Worm (Caenorhabditis elegans): ENCODE data around the gene K08B12.1.
A peak's percentile ranks its signal among the peaks of the same experiment; 100 is the strongest.

Gene K08B12.1

DNA sequence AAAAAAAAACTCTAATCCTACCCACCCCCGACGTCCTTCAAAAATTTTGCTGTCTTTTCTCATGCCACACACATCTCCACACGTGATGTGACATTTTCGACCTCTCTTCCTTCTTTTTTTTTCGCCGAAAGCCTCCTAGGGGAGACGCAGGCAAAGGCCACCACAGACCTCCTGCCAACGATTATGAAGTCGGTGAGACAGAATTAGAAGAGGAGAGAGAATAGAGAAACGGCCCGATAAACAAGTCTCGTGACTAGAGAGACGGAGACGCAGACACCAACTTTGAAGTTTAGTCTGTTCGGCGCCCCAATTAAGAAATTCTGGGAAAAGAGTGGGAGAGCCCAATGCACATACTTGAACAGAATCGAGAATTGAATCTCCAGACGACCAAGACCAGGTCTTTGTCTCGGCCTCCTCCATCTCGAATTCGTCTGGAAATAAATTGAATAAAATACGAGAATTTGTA, 34.6 kb upstream of the K08B12.1 start (continued):
- TF ChIP-seq B0336.3 (GFP tag; IDR thresholded peaks at IDR 0.05) (peak; percentile 94), ceh-27 (GFP tag; optimal IDR thresholded peaks at IDR 0.05) (peak; percentile 87), nfyb-1 (GFP tag; IDR thresholded peaks at IDR 0.05) (peak; percentile 93), egrh-3 (GFP tag; IDR thresholded peaks at IDR 0.05) (peak; percentile 45; the same call in 1 of the 2 replicates), Y67H2A.10 (GFP tag; conservative IDR thresholded peaks at IDR 0.05) (no peak), mel-28 (tag; optimal IDR thresholded peaks at IDR 0.05; ENCODE audit: borderline replicate concordance) (peak; percentile 19), rpc-1 (optimal IDR thresholded peaks at IDR 0.05) (no peak), rpc-1 (tag; optimal IDR thresholded peaks at IDR 0.05) (no peak), attf-5 (GFP tag; optimal IDR thresholded peaks at IDR 0.05) (peak; percentile 83), tbx-9 (tag; optimal IDR thresholded peaks at IDR 0.05; ENCODE audit: borderline replicate concordance) (no peak), aptf-3 (GFP tag; IDR thresholded peaks at IDR 0.05) (no peak), mxl-1 (tag; optimal IDR thresholded peaks at IDR 0.05) (no peak), mes-4 (tag; optimal IDR thresholded peaks at IDR 0.05) (no peak), Y56A3A.18 (GFP tag; IDR thresholded peaks at IDR 0.05) (peak; percentile 57), K12H6.12 (tag; optimal IDR thresholded peaks at IDR 0.05) (peak; percentile 96), hmg-20 (GFP tag; IDR thresholded peaks at IDR 0.05) (peak; percentile 58; the same call in 1 of the 2 replicates), F55B11.4 (tag; optimal IDR thresholded peaks at IDR 0.05; ENCODE audit: borderline replicate concordance, insufficient read depth) (no peak), cebp-1 (GFP tag; IDR thresholded peaks at IDR 0.05) (peak; percentile 79), cebp-1 (tag; optimal IDR thresholded peaks at IDR 0.05) (peak; percentile 94), nhr-90 (tag; optimal IDR thresholded peaks at IDR 0.05) (peak; percentile 83), repo-1 (tag; optimal IDR thresholded peaks at IDR 0.05) (peak; percentile 77), F33H1.4 (GFP tag; IDR thresholded peaks at IDR 0.05) (no peak), ceh-91 (GFP tag; IDR thresholded peaks at IDR 0.05) (no peak), hmg-1.2 (GFP tag; IDR thresholded peaks at IDR 0.05) (peak; percentile 82), ZK185.1 (tag; optimal IDR thresholded peaks at IDR 0.05; ENCODE audit: poor library complexity, severe bottlenecking) (peak; percentile 80), lin-54 (GFP tag; optimal IDR thresholded peaks at IDR 0.05) (peak; percentile 79), sptf-2 (GFP tag; optimal IDR thresholded peaks at IDR 0.05) (no peak), snpc-1.3 (tag; optimal IDR thresholded peaks at IDR 0.05; ENCODE audit: insufficient read depth) (no peak), bed-2 (GFP tag; IDR thresholded peaks at IDR 0.05) (no peak), him-1 (tag; optimal IDR thresholded peaks at IDR 0.05) (no peak), C17E4.6 (GFP tag; IDR thresholded peaks at IDR 0.05) (peak; percentile 65), lin-40 (tag; optimal IDR thresholded peaks at IDR 0.05) (peak; percentile 92), lsl-1 (GFP tag; optimal IDR thresholded peaks at IDR 0.05) (no peak), rcor-1 (GFP tag; IDR thresholded peaks at IDR 0.05) (peak; percentile 74), snpc-3.4 (tag; optimal IDR thresholded peaks at IDR 0.05) (no peak), egl-44 (GFP tag; IDR thresholded peaks at IDR 0.05) (peak; percentile 83), dpff-1 (tag; optimal IDR thresholded peaks at IDR 0.05) (no peak), ceh-58 (GFP tag; IDR thresholded peaks at IDR 0.05) (no peak), nfya-1 (tag; optimal IDR thresholded peaks at IDR 0.05; ENCODE audit: borderline replicate concordance, insufficient read depth) (no peak), attf-3 (GFP tag; conservative IDR thresholded peaks at IDR 0.05) (no peak), attf-6 (GFP tag; IDR thresholded peaks at IDR 0.05) (no peak), Y95B8A.8 (GFP tag; IDR thresholded peaks at IDR 0.05) (peak; percentile 83; the same call in 1 of the 2 replicates), ceh-40 (GFP tag; IDR thresholded peaks at IDR 0.05) (no peak), F23B12.7 (tag; optimal IDR thresholded peaks at IDR 0.05; ENCODE audit: insufficient read depth) (peak; percentile 31), snpc-4 (GFP tag; optimal IDR thresholded peaks at IDR 0.05) (peak; percentile 9), snpc-4 (tag; optimal IDR thresholded peaks at IDR 0.05) (peak in 3 of 4 experiments; percentile 68 to 79 (median 74)), nfya-2 (GFP tag; IDR thresholded peaks at IDR 0.05) (no peak), rec-8 (tag; optimal IDR thresholded peaks at IDR 0.05) (no peak)
